Worm (Caenorhabditis elegans): ENCODE results near the gene wbp-11.

ce11 chrII:10192207-10192606 is 19.5 kb downstream of the wbp-11 start, which contains the start of gene R05H5.7:
- no peak for TF ChIP-seq nfya-1 (tag; optimal IDR thresholded peaks at IDR 0.05)
- TF ChIP-seq unc-42 (tag; optimal IDR thresholded peaks at IDR 0.05) = no peak
- no peak for TF ChIP-seq elt-2 (tag; optimal IDR thresholded peaks at IDR 0.05)
